Worm (Caenorhabditis elegans): Measurements from ENCODE around the gene atx-2.

atx-2 gene

DNA sequence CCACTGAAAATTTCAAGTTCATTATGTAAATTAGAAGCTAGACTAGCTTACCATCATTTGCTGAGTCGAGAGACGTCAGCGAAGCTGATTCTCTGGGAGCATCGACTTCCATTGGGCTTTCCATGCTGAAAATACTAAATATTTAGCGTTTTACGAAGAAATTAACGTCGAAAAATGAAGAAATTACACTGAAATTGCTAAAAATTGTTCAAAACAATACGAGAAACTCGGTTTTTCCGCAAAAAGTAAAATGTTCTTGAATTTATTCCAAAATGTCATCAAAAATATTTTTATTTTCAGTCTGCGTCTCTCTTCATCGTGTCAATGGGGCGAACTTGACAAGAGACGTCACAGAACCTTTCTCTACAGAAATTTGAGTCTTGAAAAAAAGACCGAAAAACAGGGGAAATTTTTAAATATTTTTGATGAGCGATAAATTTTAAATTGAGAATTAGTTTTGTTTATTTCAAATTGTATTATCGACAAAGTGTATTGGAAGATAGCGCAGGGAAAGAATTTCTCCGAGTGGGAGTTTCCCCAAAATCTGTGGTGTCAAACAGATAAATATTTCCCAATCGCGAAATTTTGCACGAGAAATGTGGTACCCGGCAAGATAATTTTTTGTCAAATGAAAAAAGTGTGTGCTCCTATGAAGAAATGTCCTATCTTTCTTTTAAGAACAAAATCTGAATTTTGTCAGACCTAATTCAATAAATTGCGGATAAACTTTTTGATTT is 594 bp upstream of the atx-2 start, which contains the start of gene ecps-1 (continued):
- TF ChIP-seq daf-12 (tag; optimal IDR thresholded peaks at IDR 0.05) (no peak), ceh-82 (tag; optimal IDR thresholded peaks at IDR 0.05) (no peak), nhr-42 (GFP tag; IDR thresholded peaks at IDR 0.05) (peak; percentile 78), fkh-10 (GFP tag; optimal IDR thresholded peaks at IDR 0.05) (peak; percentile 26), ceh-62 (tag; optimal IDR thresholded peaks at IDR 0.05) (no peak), nhr-11 (tag; optimal IDR thresholded peaks at IDR 0.05) (peak; percentile 61), zfp-3 (GFP tag; conservative IDR thresholded peaks at IDR 0.05) (0 out of 2 replicates have a peak, but pooled peaks have one; percentile 66), daf-8 (GFP tag; IDR thresholded peaks at IDR 0.05) (no peak), sdz-12 (GFP tag; optimal IDR thresholded peaks at IDR 0.05) (no peak), T20F7.1 (GFP tag; optimal IDR thresholded peaks at IDR 0.05) (no peak), fos-1 (tag; optimal IDR thresholded peaks at IDR 0.05) (peak; percentile 12), F49E8.2 (tag; optimal IDR thresholded peaks at IDR 0.05; ENCODE audit: borderline replicate concordance) (peak; percentile 67), mdl-1 (tag; optimal IDR thresholded peaks at IDR 0.05) (peak; percentile 61 to 75), nhr-10 (tag; optimal IDR thresholded peaks at IDR 0.05) (peak; percentile 42), tag-97 (GFP tag; IDR thresholded peaks at IDR 0.05) (no peak), jun-1 (tag; optimal IDR thresholded peaks at IDR 0.05) (peak; percentile 56), nhr-77 (tag; optimal IDR thresholded peaks at IDR 0.05) (peak; percentile 84), spr-3 (GFP tag; optimal IDR thresholded peaks at IDR 0.05) (no peak), zip-11 (GFP tag; IDR thresholded peaks at IDR 0.05) (no peak), mxl-3 (GFP tag; optimal IDR thresholded peaks at IDR 0.05) (peak; percentile 74), nhr-102 (tag; optimal IDR thresholded peaks at IDR 0.05) (no peak), tra-1 (GFP tag; IDR thresholded peaks at IDR 0.05) (peak; percentile 90), skn-1 (tag; optimal IDR thresholded peaks at IDR 0.05) (no peak), lin-15B (tag; optimal IDR thresholded peaks at IDR 0.05) (peak; percentile 88), Y75B8A.6 (GFP tag; IDR thresholded peaks at IDR 0.05) (no peak), egl-43 (GFP tag; IDR thresholded peaks at IDR 0.05) (no peak), rbr-2 (tag; optimal IDR thresholded peaks at IDR 0.05) (peak; percentile 60), mep-1 (tag; optimal IDR thresholded peaks at IDR 0.05) (peak; percentile 94), dpl-1 (GFP tag; optimal IDR thresholded peaks at IDR 0.05) (peak; percentile 81), ceh-20 (GFP tag; IDR thresholded peaks at IDR 0.05) (peak; percentile 70; the same call in 1 of the 2 replicates), unc-62 (GFP tag; optimal IDR thresholded peaks at IDR 0.05 in 1 of 2) (no peak), unc-62 (tag; optimal IDR thresholded peaks at IDR 0.05) (no peak), spr-1 (tag; optimal IDR thresholded peaks at IDR 0.05) (no peak), T26A8.4 (GFP tag; IDR thresholded peaks at IDR 0.05) (peak; percentile 60), D1046.2 (GFP tag; IDR thresholded peaks at IDR 0.05) (no peak), egl-27 (tag; optimal IDR thresholded peaks at IDR 0.05) (no peak), pha-4 (GFP tag; IDR thresholded peaks at IDR 0.05) (0 out of 2 replicates have a peak, but pooled peaks have one; percentile 74), pha-4 (tag; optimal IDR thresholded peaks at IDR 0.05) (peak; percentile 79), set-16 (GFP tag; IDR thresholded peaks at IDR 0.05) (no peak), hlh-11 (tag; optimal IDR thresholded peaks at IDR 0.05) (peak; percentile 70), ZK546.5 (tag; optimal IDR thresholded peaks at IDR 0.05) (no peak), lin-13 (GFP tag; optimal IDR thresholded peaks at IDR 0.05) (no peak), nhr-111 (GFP tag; optimal IDR thresholded peaks at IDR 0.05) (no peak), pqm-1 (tag; optimal IDR thresholded peaks at IDR 0.05) (no peak), F10B5.3 (tag; optimal IDR thresholded peaks at IDR 0.05) (no peak), lin-39 (tag; optimal IDR thresholded peaks at IDR 0.05) (no peak), madf-5 (GFP tag; IDR thresholded peaks at IDR 0.05) (no peak; a peak in 1 of 4 replicates), ctbp-1 (GFP tag; IDR thresholded peaks at IDR 0.05) (no peak), hlh-30 (tag; optimal IDR thresholded peaks at IDR 0.05; ENCODE audit: insufficient read depth) (no peak), Y48G9A.11 (GFP tag; IDR thresholded peaks at IDR 0.05) (peak; percentile 78), ceh-44 (GFP tag; IDR thresholded peaks at IDR 0.05) (peak; percentile 80; the same call in 1 of the 2 replicates)
